Worm (Caenorhabditis elegans) whole organism, young adult: ENCODE measurements around the gene smc-4.

Experiments
- F23B12.7 ChIP-seq: sonication (generic microtip); optimal IDR thresholded peaks from 2 replicates; lab custom pipeline; 2017; ENCODE audit warnings: missing genetic modification characterization, mild to moderate bottlenecking, missing compliant biosample characterization, antibody characterized with exemption, moderate library complexity; ENCODE audit not compliant: insufficient read depth
- T26A5.8 ChIP-seq: sonication (generic microtip); optimal IDR thresholded peaks from 2 replicates; lab custom pipeline; 2016; ENCODE audit warnings: missing genetic modification characterization, missing compliant biosample characterization
- Y67H2A.10 ChIP-seq: fragments of 200-800 bp; sonication (Bioruptor generic); conservative IDR thresholded peaks from 2 replicates; pipeline ENCODE4 v1.3.6; 2022; ENCODE audit warnings: missing genetic modification reagents, missing genetic modification characterization, missing compliant biosample characterization
- ZK185.1 ChIP-seq: sonication (generic microtip); optimal IDR thresholded peaks from 2 replicates; lab custom pipeline; 2016; ENCODE audit warnings: mild to moderate bottlenecking, missing genetic modification characterization, missing compliant biosample characterization; ENCODE audit not compliant: poor library complexity, severe bottlenecking
- aptf-2 ChIP-seq: fragments of 200-800 bp; sonication (Bioruptor generic); conservative IDR thresholded peaks from 2 replicates; pipeline ENCODE4 v1.3.6; 2022; ENCODE audit warnings: missing genetic modification reagents, missing genetic modification characterization, missing compliant biosample characterization
- atf-7 ChIP-seq: sonication (generic microtip); optimal IDR thresholded peaks from 2 replicates; lab custom pipeline; 2017; ENCODE audit warnings: mild to moderate bottlenecking, missing genetic modification characterization, missing compliant biosample characterization
- athp-1 ChIP-seq: sonication (generic microtip); optimal IDR thresholded peaks from 2 replicates; lab custom pipeline; 2017; ENCODE audit warnings: mild to moderate bottlenecking, missing genetic modification characterization, missing compliant biosample characterization
- attf-5 ChIP-seq: fragments of 200-800 bp; sonication (Bioruptor generic); optimal IDR thresholded peaks from 2 replicates; lab custom pipeline; 2018; ENCODE audit warnings: mild to moderate bottlenecking, missing genetic modification characterization, missing compliant biosample characterization
- bed-2 ChIP-seq: fragments of 200-800 bp; sonication (Bioruptor generic); IDR thresholded peaks from 2 replicates; pipeline ENCODE4 v1.3.6; 2022; ENCODE audit warnings: missing genetic modification reagents, missing genetic modification characterization, missing compliant biosample characterization
- ceh-100 ChIP-seq: fragments of 200-800 bp; sonication (Bioruptor generic); IDR thresholded peaks from 2 replicates; pipeline ENCODE4 v1.3.6; 2022; ENCODE audit warnings: missing genetic modification reagents, missing genetic modification characterization, missing compliant biosample characterization
- ceh-27 ChIP-seq: fragments of 200-800 bp; sonication (Bioruptor generic); optimal IDR thresholded peaks from 2 replicates; lab custom pipeline; 2018; ENCODE audit warnings: mild to moderate bottlenecking, missing genetic modification characterization, moderate library complexity, missing compliant biosample characterization
- ceh-91 ChIP-seq: fragments of 200-800 bp; sonication (Bioruptor generic); IDR thresholded peaks from 2 replicates; pipeline ENCODE4 v1.3.6; 2022; ENCODE audit warnings: missing genetic modification reagents, missing genetic modification characterization, missing compliant biosample characterization
- efl-1 ChIP-seq: fragments of 150-350 bp; optimal IDR thresholded peaks from 2 replicates; lab custom pipeline; 2014; ENCODE audit warnings: missing biosample characterization, missing genetic modification reagents, missing genetic modification characterization
- egl-44 ChIP-seq: fragments of 200-800 bp; sonication (Bioruptor generic); IDR thresholded peaks from 2 replicates; pipeline ENCODE4 v1.3.6; 2022; ENCODE audit warnings: missing genetic modification reagents, missing genetic modification characterization, missing compliant biosample characterization
- egrh-3 ChIP-seq: fragments of 200-800 bp; sonication (Bioruptor generic); IDR thresholded peaks from 2 replicates; pipeline ENCODE4 v1.3.6; 2022; ENCODE audit warnings: missing genetic modification reagents, missing genetic modification characterization, missing compliant biosample characterization
- ets-4 ChIP-seq: fragments of 200-800 bp; sonication (Bioruptor generic); optimal IDR thresholded peaks from 2 replicates; lab custom pipeline; 2018; ENCODE audit warnings: mild to moderate bottlenecking, missing genetic modification characterization, missing compliant biosample characterization
- him-1 ChIP-seq: sonication (generic microtip); optimal IDR thresholded peaks from 2 replicates; lab custom pipeline; 2016; ENCODE audit warnings: missing genotype, missing genetic modification reagents, missing genetic modification characterization, missing compliant biosample characterization
- hsf-1 ChIP-seq: fragments of 200-800 bp; sonication (Bioruptor generic); IDR thresholded peaks from 2 replicates; pipeline ENCODE4 v1.3.6; 2022; ENCODE audit warnings: missing genetic modification reagents, missing genetic modification characterization, missing compliant biosample characterization
- lsy-27 ChIP-seq: sonication (generic microtip); optimal IDR thresholded peaks from 2 replicates; lab custom pipeline; 2017; ENCODE audit warnings: missing genetic modification characterization, mild to moderate bottlenecking, missing compliant biosample characterization, antibody characterized with exemption, missing genotype, borderline replicate concordance; ENCODE audit not compliant: insufficient read depth
- madf-3 ChIP-seq: fragments of 200-800 bp; sonication (Bioruptor generic); IDR thresholded peaks from 2 replicates; pipeline ENCODE4 v1.3.6; 2022; ENCODE audit warnings: missing genetic modification reagents, missing genetic modification characterization, missing compliant biosample characterization
- madf-6 ChIP-seq: fragments of 200-800 bp; sonication (Bioruptor generic); IDR thresholded peaks from 2 replicates; pipeline ENCODE4 v1.3.6; 2022; ENCODE audit warnings: missing genetic modification reagents, missing genetic modification characterization, missing compliant biosample characterization
- nfyb-1 ChIP-seq: fragments of 200-800 bp; sonication (Bioruptor generic); IDR thresholded peaks from 2 replicates; pipeline ENCODE4 v1.3.6; 2022; ENCODE audit warnings: missing genetic modification reagents, missing genetic modification characterization, missing compliant biosample characterization
- nhr-80 ChIP-seq: sonication (generic microtip); optimal IDR thresholded peaks from 2 replicates; lab custom pipeline; 2016; ENCODE audit warnings: missing genetic modification characterization, missing compliant biosample characterization
- rcor-1 ChIP-seq: fragments of 200-800 bp; sonication (Bioruptor generic); IDR thresholded peaks from 2 replicates; pipeline ENCODE4 v1.3.6; 2022; ENCODE audit warnings: missing genetic modification reagents, missing genetic modification characterization, missing compliant biosample characterization
- rpc-1 ChIP-seq, 2 experiments: fragments of 150-350 bp in 1 of 2; sonication (generic microtip) in 1 of 2; optimal IDR thresholded peaks; 2 replicates each; lab custom pipeline; 2014 to 2018; ENCODE audit warnings: missing biosample characterization in 1 of 2, missing genetic modification characterization in 1 of 2, missing genetic modification reagents in 1 of 2, missing genotype in 1 of 2
- snpc-1.3 ChIP-seq: sonication (generic microtip); optimal IDR thresholded peaks from 2 replicates; lab custom pipeline; 2017; ENCODE audit warnings: missing genetic modification characterization, mild to moderate bottlenecking, missing compliant biosample characterization, antibody characterized with exemption, moderate library complexity, missing genotype, missing genetic modification reagents; ENCODE audit not compliant: insufficient read depth
- snpc-3.4 ChIP-seq: sonication (generic microtip); optimal IDR thresholded peaks from 2 replicates; lab custom pipeline; 2017; ENCODE audit warnings: missing genetic modification characterization, mild to moderate bottlenecking, missing compliant biosample characterization, antibody characterized with exemption, moderate library complexity, missing genotype, missing genetic modification reagents
- zfh-2 ChIP-seq: fragments of 200-800 bp; sonication (Bioruptor generic); conservative IDR thresholded peaks from 2 replicates; pipeline ENCODE4 v1.3.6; 2022; ENCODE audit warnings: missing genetic modification reagents, missing genetic modification characterization, missing compliant biosample characterization
- ztf-18 ChIP-seq: sonication (generic microtip); optimal IDR thresholded peaks from 2 replicates; lab custom pipeline; 2016; ENCODE audit warnings: missing genotype, mild to moderate bottlenecking, missing genetic modification characterization, missing compliant biosample characterization
- ztf-28 ChIP-seq: fragments of 200-800 bp; sonication (Bioruptor generic); IDR thresholded peaks from 2 replicates; pipeline ENCODE4 v1.3.6; 2022; ENCODE audit warnings: missing genetic modification reagents, missing genetic modification characterization, missing compliant biosample characterization
- ztf-3 ChIP-seq: fragments of 200-800 bp; sonication (Bioruptor generic); optimal IDR thresholded peaks from 2 replicates; lab custom pipeline; 2018; ENCODE audit warnings: mild to moderate bottlenecking, missing genetic modification characterization, missing compliant biosample characterization

The smc-4 gene

DNA sequence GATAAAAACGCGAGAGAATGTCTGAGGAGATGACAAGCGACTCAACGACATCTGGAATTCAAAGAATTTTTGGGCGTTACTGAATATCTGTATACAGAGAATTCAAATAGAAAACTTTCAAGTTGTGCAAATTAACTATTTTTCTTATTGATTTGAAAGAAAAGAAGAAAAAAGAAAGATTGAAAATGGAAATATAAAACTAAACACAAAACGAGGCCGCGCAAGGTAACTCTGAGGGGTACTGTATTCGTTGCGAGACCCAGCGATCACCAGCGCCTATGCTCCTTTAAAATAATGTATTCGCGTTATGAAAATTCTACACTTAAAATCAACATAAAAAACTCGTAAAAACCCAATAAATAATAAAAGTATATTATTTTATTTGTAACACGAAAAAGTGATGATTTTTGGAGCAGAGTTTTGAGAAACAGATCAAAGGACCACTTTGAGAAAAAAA lies 8.5 kb downstream of the smc-4 start, which contains the start of gene asb-1 (continued):
- TF ChIP-seq lsy-27 (tag; lab: Kevin White, UChicago) (no peak), attf-5 (GFP tag; lab: Kevin White, UChicago) (no peak), hsf-1 (0 out of 2 replicates have a peak, but pooled peaks have one; percentile 48), F23B12.7 (tag; lab: Kevin White, UChicago) (peak; percentile 45), egl-44 (GFP tag; lab: Robert Waterston, UW) (no peak), ceh-27 (GFP tag; lab: Kevin White, UChicago) (no peak), nhr-80 (tag; lab: Kevin White, UChicago) (no peak), madf-6 (peak; percentile 90)

DNA sequence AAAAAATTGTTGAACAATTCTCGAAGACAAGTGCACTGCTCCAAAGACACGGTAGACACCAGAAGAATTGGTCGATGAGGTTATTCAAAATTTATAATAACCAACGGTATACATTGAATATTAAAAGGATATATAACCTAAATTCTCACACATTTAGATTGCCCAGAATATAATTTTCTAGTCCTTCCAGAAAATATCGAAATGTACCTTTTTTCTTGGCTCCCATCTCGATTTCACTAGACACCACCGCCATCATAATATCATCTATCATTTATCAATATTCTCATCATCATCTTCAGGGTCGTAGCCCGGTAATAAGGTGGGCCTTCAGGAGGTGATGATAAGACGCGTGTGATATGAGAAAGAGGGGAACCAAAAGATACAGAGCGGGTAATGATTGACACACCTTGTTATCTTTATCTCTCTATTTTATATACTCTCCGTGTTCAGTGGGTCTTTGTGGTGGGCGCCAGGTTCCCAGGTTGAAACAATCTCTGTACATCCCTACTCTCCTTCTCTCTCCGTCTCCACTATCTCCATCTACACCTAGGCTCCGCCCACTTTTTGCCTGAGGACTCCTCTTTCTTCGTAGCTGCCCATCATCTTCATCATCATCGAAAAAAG lies 12.9 kb downstream of the smc-4 start, which contains the start of gene mab-21:
Gene mab-21, plus strand, starts transcription at position 615 of the 624 bp plus-strand sequence.
- TF ChIP-seq nfyb-1, result 0 out of 2 replicates have a peak, but pooled peaks have one; percentile 15
- no peak for TF ChIP-seq ceh-91
- no peak for TF ChIP-seq atf-7 (tag; lab: Kevin White, UChicago)
- no peak for TF ChIP-seq rpc-1 (optimal IDR thresholded peaks at IDR 0.05; lab: Kevin White, UChicago)
- TF ChIP-seq rpc-1 (tag; optimal IDR thresholded peaks at IDR 0.05; lab: Kevin White, UChicago), result no peak
- TF ChIP-seq hsf-1, result no peak
- TF ChIP-seq T26A5.8, result no peak
- TF ChIP-seq efl-1, result no peak
- TF ChIP-seq, all 124 proteins: peak for 1

DNA sequence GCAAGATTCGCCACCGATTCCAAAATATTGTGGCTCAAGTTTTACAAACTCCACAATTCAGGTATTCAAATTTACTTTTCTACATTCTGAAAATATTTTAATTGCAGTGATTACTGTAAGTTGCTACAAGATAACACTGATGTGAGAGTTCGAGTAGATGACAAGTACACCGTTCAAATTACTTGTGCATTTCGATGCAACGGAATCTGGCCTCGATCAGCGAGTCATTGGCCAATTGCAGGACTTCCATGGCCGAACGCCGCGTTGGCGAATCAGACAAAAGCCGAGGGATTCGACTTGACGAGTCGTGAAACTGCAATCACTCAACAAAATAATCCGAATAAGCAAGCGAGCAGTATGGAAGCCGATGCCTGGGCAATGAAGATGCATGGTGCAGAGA lies 14.0 kb downstream of the smc-4 start:
- TF ChIP-seq nfyb-1, result 0 out of 2 replicates have a peak, but pooled peaks have one; percentile 23
- TF ChIP-seq Y67H2A.10 (GFP tag; lab: Robert Waterston, UW), result no peak
- TF ChIP-seq him-1 (tag; lab: Kevin White, UChicago), result no peak

DNA sequence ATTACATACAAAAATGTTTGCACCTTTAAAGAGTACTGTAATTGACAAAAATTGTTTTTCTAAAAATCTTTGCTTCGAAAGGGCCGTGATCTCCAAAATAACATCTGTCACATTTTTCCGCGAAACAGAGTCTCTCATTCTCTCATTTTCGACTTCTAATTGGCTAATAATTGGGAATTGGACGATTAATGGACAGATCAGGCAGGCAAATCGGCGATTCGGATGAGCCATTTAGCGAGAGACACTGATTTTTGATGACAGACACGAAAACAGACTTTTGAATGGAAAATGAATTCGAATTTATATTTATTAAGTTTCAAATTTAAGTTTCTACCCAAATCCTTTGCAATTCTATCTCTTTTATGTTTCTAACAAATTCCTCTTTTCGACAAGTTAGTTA lies 16.5 kb downstream of the smc-4 start:
- TF ChIP-seq ets-4 (no peak), madf-3 (GFP tag; lab: Robert Waterston, UW) (no peak), hsf-1 (no peak), athp-1 (tag; lab: Kevin White, UChicago) (no peak), egrh-3 (GFP tag; lab: Robert Waterston, UW) (no peak), nfyb-1 (no peak), aptf-2 (GFP tag; lab: Robert Waterston, UW) (no peak), bed-2 (GFP tag; lab: Robert Waterston, UW) (no peak), nhr-80 (tag; lab: Kevin White, UChicago) (no peak), ceh-100 (GFP tag; lab: Robert Waterston, UW) (no peak), ztf-28 (no peak), rcor-1 (GFP tag; lab: Robert Waterston, UW) (no peak), snpc-3.4 (no peak), ztf-18 (tag; lab: Kevin White, UChicago) (no peak), zfh-2 (GFP tag; lab: Robert Waterston, UW) (no peak), snpc-1.3 (tag; lab: Kevin White, UChicago) (no peak), ZK185.1 (tag; lab: Kevin White, UChicago) (no peak), ztf-3 (GFP tag; lab: Kevin White, UChicago) (no peak)
